Worm (Caenorhabditis elegans): ENCODE results near the gene F45E10.2.

Gene F45E10.2

DNA sequence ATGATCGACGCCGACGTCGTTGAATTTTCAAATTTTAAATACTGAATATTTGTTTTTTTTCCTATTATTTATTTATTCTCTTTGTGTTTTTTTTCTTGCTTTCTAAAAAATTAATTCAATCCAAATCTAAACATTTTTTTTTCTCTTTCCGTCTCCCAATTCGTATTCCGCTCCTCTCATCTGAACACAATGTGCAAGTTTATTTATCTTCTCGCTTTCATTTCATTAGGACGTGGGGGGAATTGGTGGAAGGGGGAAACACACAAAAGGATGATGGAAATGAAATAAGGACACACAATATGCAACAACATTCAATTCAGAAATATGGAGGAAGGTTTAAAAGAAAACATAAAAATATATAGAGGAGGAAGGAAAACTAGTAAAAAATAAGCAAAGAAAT is 27.3 kb downstream of the F45E10.2 start:
- TF ChIP-seq swsn-7 (tag; optimal IDR thresholded peaks at IDR 0.05) = no peak
- TF ChIP-seq lin-14 (GFP tag; optimal IDR thresholded peaks at IDR 0.05) = peak; percentile 7
- TF ChIP-seq nhr-71 (tag; optimal IDR thresholded peaks at IDR 0.05) = no peak
- peak; percentile 9 for TF ChIP-seq aly-2 (tag; optimal IDR thresholded peaks at IDR 0.05)

ce11 chrII:11025566-11025965 is 29.6 kb downstream of the F45E10.2 start, which contains the start of gene F33A8.7:
Gene F33A8.7 (minus strand): TSS chrII:11025666.
- TF ChIP-seq C16A3.4 (tag; optimal IDR thresholded peaks at IDR 0.05) (no peak), ztf-11 (tag; optimal IDR thresholded peaks at IDR 0.05) (no peak)

ce11 chrII:11022023-11022422 is 33.1 kb downstream of the F45E10.2 start, which contains the start of gene let-858:
Gene let-858 (plus strand): TSS chrII:11022370.
- TF ChIP-seq ztf-11 (tag; optimal IDR thresholded peaks at IDR 0.05) (peak in 1 of 2 experiments; percentile 11), elt-3 (tag; optimal IDR thresholded peaks at IDR 0.05) (peak in 1 of 6 experiments; percentile 34), grh-1 (GFP tag; IDR thresholded peaks at IDR 0.05) (no peak), nhr-20 (tag; optimal IDR thresholded peaks at IDR 0.05) (peak; percentile 61), nhr-19 (GFP tag; conservative IDR thresholded peaks at IDR 0.05) (peak; percentile 50), sup-37 (GFP tag; optimal IDR thresholded peaks at IDR 0.05) (no peak), ceh-82 (tag; optimal IDR thresholded peaks at IDR 0.05) (peak; percentile 8 to 59 (median 50)), F16B12.6 (tag; optimal IDR thresholded peaks at IDR 0.05) (peak; percentile 27), hlh-17 (GFP tag; optimal IDR thresholded peaks at IDR 0.05; ENCODE audit: borderline replicate concordance) (no peak), lin-15B (tag; optimal IDR thresholded peaks at IDR 0.05) (peak; percentile 41), snu-23 (GFP tag; optimal IDR thresholded peaks at IDR 0.05) (peak; percentile 70), lin-13 (GFP tag; optimal IDR thresholded peaks at IDR 0.05) (no peak), mdl-1 (tag; optimal IDR thresholded peaks at IDR 0.05) (no peak), mep-1 (tag; optimal IDR thresholded peaks at IDR 0.05) (peak; percentile 56), hpl-2 (GFP tag; optimal IDR thresholded peaks at IDR 0.05) (no peak), sptf-1 (tag; optimal IDR thresholded peaks at IDR 0.05) (no peak), skn-1 (tag; optimal IDR thresholded peaks at IDR 0.05) (peak; percentile 26), nhr-76 (tag; optimal IDR thresholded peaks at IDR 0.05) (no peak), irx-1 (tag; optimal IDR thresholded peaks at IDR 0.05) (peak; percentile 19), rnt-1 (tag; optimal IDR thresholded peaks at IDR 0.05) (peak; percentile 67), blmp-1 (tag; optimal IDR thresholded peaks at IDR 0.05) (peak; percentile 53), aly-2 (tag; optimal IDR thresholded peaks at IDR 0.05) (peak; percentile 36), jun-1 (tag; optimal IDR thresholded peaks at IDR 0.05) (peak; percentile 22), swsn-7 (tag; optimal IDR thresholded peaks at IDR 0.05) (peak; percentile 56), ets-5 (GFP tag; IDR thresholded peaks at IDR 0.05) (no peak), pax-3 (tag; optimal IDR thresholded peaks at IDR 0.05) (peak; percentile 20), unc-62 (GFP tag; optimal IDR thresholded peaks at IDR 0.05) (no peak), efl-1 (optimal IDR thresholded peaks at IDR 0.05) (peak; percentile 97 to 99), efl-1 (GFP tag; optimal IDR thresholded peaks at IDR 0.05 in 1 of 2) (peak; percentile 98 to 100), lin-35 (GFP tag; optimal IDR thresholded peaks at IDR 0.05) (peak; percentile 96 to 98), xbp-1 (tag; optimal IDR thresholded peaks at IDR 0.05) (peak; percentile 58), nhr-237 (tag; optimal IDR thresholded peaks at IDR 0.05) (no peak), egl-13 (tag; optimal IDR thresholded peaks at IDR 0.05) (no peak), unc-86 (tag; optimal IDR thresholded peaks at IDR 0.05) (peak; percentile 44), lin-14 (GFP tag; optimal IDR thresholded peaks at IDR 0.05) (peak; percentile 54), tlp-1 (tag; optimal IDR thresholded peaks at IDR 0.05) (no peak), dsc-1 (tag; optimal IDR thresholded peaks at IDR 0.05) (peak; percentile 49), C16A3.4 (tag; optimal IDR thresholded peaks at IDR 0.05) (peak; percentile 54), tbx-2 (tag; optimal IDR thresholded peaks at IDR 0.05) (peak; percentile 59), nhr-90 (tag; optimal IDR thresholded peaks at IDR 0.05; ENCODE audit: poor library complexity) (peak; percentile 67), nhr-47 (tag; optimal IDR thresholded peaks at IDR 0.05) (peak; percentile 78), alr-1 (tag; optimal IDR thresholded peaks at IDR 0.05; ENCODE audit: borderline replicate concordance) (no peak), ceh-90 (tag; optimal IDR thresholded peaks at IDR 0.05) (no peak), mab-9 (GFP tag; IDR thresholded peaks at IDR 0.05) (no peak), C04F5.9 (tag; optimal IDR thresholded peaks at IDR 0.05) (peak; percentile 10), nhr-85 (tag) (peak; percentile 44), lin-39 (tag; optimal IDR thresholded peaks at IDR 0.05) (peak; percentile 9), nhr-71 (tag; optimal IDR thresholded peaks at IDR 0.05) (peak; percentile 71)
